Fruit fly (Drosophila melanogaster) whole organism, prepupa: ENCODE results near the gene Sgt.
A peak's percentile ranks its signal among the peaks of the same experiment; 100 is the strongest.

ENCODE experiments used
- Blimp-1 ChIP-seq: fragments of 200-800 bp; sonication (Bioruptor generic); optimal IDR thresholded peaks from 3 replicates; lab custom pipeline; 2017; ENCODE audit warnings: missing biosample characterization, missing genetic modification characterization, mild to moderate bottlenecking, moderate library complexity, missing genetic modification reagents
- CG10631 ChIP-seq: fragments of 200-800 bp; sonication (Bioruptor generic); optimal IDR thresholded peaks from 2 replicates; lab custom pipeline; 2016; ENCODE audit warnings: missing biosample characterization, missing genetic modification characterization
- CG11762 ChIP-seq: fragments of 200-800 bp; sonication (Bioruptor generic); optimal IDR thresholded peaks from 3 replicates; lab custom pipeline; 2016; ENCODE audit warnings: missing biosample characterization, missing genetic modification characterization; ENCODE audit not compliant: insufficient read depth
- CG11902 ChIP-seq: fragments of 200-800 bp; sonication (Bioruptor generic); optimal IDR thresholded peaks from 3 replicates; lab custom pipeline; 2016; ENCODE audit warnings: missing biosample characterization, missing genetic modification characterization
- CG15336 ChIP-seq: fragments of 200-800 bp; sonication (Bioruptor generic); IDR thresholded peaks from 2 replicates; pipeline ENCODE4 v1.3.6; 2022; ENCODE audit warnings: missing biosample characterization, missing genetic modification characterization
- CG1621 ChIP-seq: fragments of 200-800 bp; sonication (Bioruptor generic); optimal IDR thresholded peaks from 3 replicates; lab custom pipeline; 2018; ENCODE audit warnings: missing biosample characterization, mild to moderate bottlenecking, missing genetic modification characterization
- CG16779 ChIP-seq: fragments of 200-800 bp; sonication (Bioruptor generic); optimal IDR thresholded peaks from 3 replicates; lab custom pipeline; 2017; ENCODE audit warnings: missing biosample characterization, mild to moderate bottlenecking, missing genetic modification characterization
- CG31627 ChIP-seq: fragments of 200-800 bp; sonication (Bioruptor generic); optimal IDR thresholded peaks from 3 replicates; lab custom pipeline; 2016; ENCODE audit warnings: missing biosample characterization, missing genetic modification characterization
- CG32006 ChIP-seq: fragments of 200-800 bp; sonication (Bioruptor generic); optimal IDR thresholded peaks from 3 replicates; lab custom pipeline; 2017; ENCODE audit warnings: missing biosample characterization, mild to moderate bottlenecking, missing genetic modification characterization
- CG3919 ChIP-seq: fragments of 200-800 bp; sonication (Bioruptor generic); optimal IDR thresholded peaks from 3 replicates; lab custom pipeline; 2016; ENCODE audit warnings: missing biosample characterization, missing genetic modification characterization
- CG4318 ChIP-seq: fragments of 200-800 bp; sonication (Bioruptor generic); optimal IDR thresholded peaks from 3 replicates; lab custom pipeline; 2017; ENCODE audit warnings: missing biosample characterization, mild to moderate bottlenecking, missing genetic modification characterization
- CG6276 ChIP-seq: fragments of 200-800 bp; sonication (Bioruptor generic); optimal IDR thresholded peaks from 2 replicates; lab custom pipeline; 2017; ENCODE audit warnings: missing biosample characterization, mild to moderate bottlenecking, missing genetic modification characterization
- CG6792 ChIP-seq: fragments of 200-800 bp; sonication (Bioruptor generic); optimal IDR thresholded peaks from 3 replicates; lab custom pipeline; 2016; ENCODE audit warnings: missing biosample characterization, missing genetic modification characterization
- CG6808 ChIP-seq: fragments of 200-800 bp; sonication (Bioruptor generic); optimal IDR thresholded peaks from 3 replicates; lab custom pipeline; 2017; ENCODE audit warnings: missing biosample characterization, missing genetic modification characterization, mild to moderate bottlenecking, moderate library complexity, missing genetic modification reagents
- CG6854 ChIP-seq: fragments of 200-800 bp; sonication (Bioruptor generic); optimal IDR thresholded peaks from 2 replicates; lab custom pipeline; 2017; ENCODE audit warnings: missing biosample characterization, mild to moderate bottlenecking, missing genetic modification characterization
- CG8632 ChIP-seq: fragments of 200-800 bp; sonication (Bioruptor generic); optimal IDR thresholded peaks from 3 replicates; lab custom pipeline; 2016; ENCODE audit warnings: missing biosample characterization, missing genetic modification characterization
- CG9139 ChIP-seq: fragments of 200-800 bp; sonication (Bioruptor generic); optimal IDR thresholded peaks from 3 replicates; lab custom pipeline; 2017; ENCODE audit warnings: missing biosample characterization, mild to moderate bottlenecking, missing genetic modification characterization
- Eip75B ChIP-seq: fragments of 200-800 bp; sonication (Bioruptor generic); optimal IDR thresholded peaks from 3 replicates; lab custom pipeline; 2016; ENCODE audit warnings: missing biosample characterization, missing genetic modification characterization
- Ets21C ChIP-seq: fragments of 200-800 bp; sonication (Bioruptor generic); optimal IDR thresholded peaks from 3 replicates; lab custom pipeline; 2016; ENCODE audit warnings: missing biosample characterization, missing genetic modification characterization
- Ets96B ChIP-seq: fragments of 200-800 bp; optimal IDR thresholded peaks from 2 replicates; lab custom pipeline; 2019; ENCODE audit warnings: missing biosample characterization, mild to moderate bottlenecking, missing genetic modification characterization, moderate library complexity
- Gug ChIP-seq: fragments of 200-800 bp; sonication (Bioruptor generic); IDR thresholded peaks from 2 replicates; pipeline ENCODE4 v1.3.6; 2022; ENCODE audit warnings: missing biosample characterization, missing genetic modification characterization
- Hr4 ChIP-seq: fragments of 200-800 bp; sonication (Bioruptor generic); optimal IDR thresholded peaks from 3 replicates; lab custom pipeline; 2016; ENCODE audit warnings: missing biosample characterization, missing genetic modification characterization
- Lpt ChIP-seq: fragments of 200-800 bp; sonication (Bioruptor generic); optimal IDR thresholded peaks from 3 replicates; lab custom pipeline; 2016; ENCODE audit warnings: missing biosample characterization, missing genetic modification characterization
- Met ChIP-seq: fragments of 200-800 bp; sonication (Bioruptor generic); optimal IDR thresholded peaks from 3 replicates; lab custom pipeline; 2016; ENCODE audit warnings: missing biosample characterization, missing genetic modification characterization
- Sox102F ChIP-seq: fragments of 200-800 bp; sonication (Bioruptor generic); optimal IDR thresholded peaks from 2 replicates; lab custom pipeline; 2016; ENCODE audit warnings: missing biosample characterization, mild to moderate bottlenecking, missing genetic modification characterization
- Sox14 ChIP-seq: fragments of 200-800 bp; sonication (Bioruptor generic); optimal IDR thresholded peaks from 3 replicates; lab custom pipeline; 2016; ENCODE audit warnings: missing biosample characterization, missing genetic modification characterization
- Sox15 ChIP-seq: fragments of 200-800 bp; sonication (Bioruptor generic); optimal IDR thresholded peaks from 3 replicates; lab custom pipeline; 2016; ENCODE audit warnings: missing biosample characterization, missing genetic modification characterization
- achi ChIP-seq: fragments of 200-800 bp; sonication (Bioruptor generic); optimal IDR thresholded peaks from 3 replicates; lab custom pipeline; 2016; ENCODE audit warnings: missing biosample characterization, missing genetic modification characterization
- acj6 ChIP-seq: fragments of 200-800 bp; sonication (Bioruptor generic); optimal IDR thresholded peaks from 3 replicates; lab custom pipeline; 2016; ENCODE audit warnings: missing biosample characterization, missing genetic modification characterization
- cyc ChIP-seq: fragments of 200-800 bp; sonication (Bioruptor generic); optimal IDR thresholded peaks from 3 replicates; lab custom pipeline; 2016; ENCODE audit warnings: missing biosample characterization, missing genetic modification characterization
- dac ChIP-seq: fragments of 200-800 bp; sonication (Bioruptor generic); optimal IDR thresholded peaks from 2 replicates; lab custom pipeline; 2017; ENCODE audit warnings: missing biosample characterization, mild to moderate bottlenecking, missing genetic modification characterization
- dsx ChIP-seq: fragments of 200-800 bp; optimal IDR thresholded peaks from 3 replicates; lab custom pipeline; 2019; ENCODE audit warnings: missing biosample characterization, mild to moderate bottlenecking, missing genetic modification characterization, moderate library complexity; ENCODE audit not compliant: poor library complexity, severe bottlenecking
- eg ChIP-seq: fragments of 200-800 bp; sonication (Bioruptor generic); IDR thresholded peaks from 3 replicates; pipeline ENCODE4 v1.3.6; 2022; ENCODE audit warnings: missing biosample characterization, missing genetic modification characterization
- esn ChIP-seq: fragments of 200-800 bp; sonication (Bioruptor generic); optimal IDR thresholded peaks from 2 replicates; lab custom pipeline; 2016; ENCODE audit warnings: missing biosample characterization, mild to moderate bottlenecking, missing genetic modification characterization, moderate library complexity
- fd85E ChIP-seq: fragments of 200-800 bp; sonication (Bioruptor generic); optimal IDR thresholded peaks from 3 replicates; lab custom pipeline; 2016; ENCODE audit warnings: missing biosample characterization, missing genetic modification characterization
- fkh ChIP-seq: fragments of 200-800 bp; sonication (Bioruptor generic); optimal IDR thresholded peaks from 3 replicates; lab custom pipeline; 2017; ENCODE audit warnings: missing biosample characterization, mild to moderate bottlenecking, missing genetic modification characterization, moderate library complexity
- net ChIP-seq: fragments of 200-800 bp; sonication (Bioruptor generic); optimal IDR thresholded peaks from 3 replicates; lab custom pipeline; 2016; ENCODE audit warnings: missing biosample characterization, missing genetic modification characterization
- pdm3 ChIP-seq: fragments of 200-800 bp; sonication (Bioruptor generic); optimal IDR thresholded peaks from 3 replicates; lab custom pipeline; 2016; ENCODE audit warnings: missing biosample characterization, missing genetic modification characterization
- salr ChIP-seq, 2 experiments: fragments of 200-800 bp; sonication (Bioruptor generic); optimal IDR thresholded peaks; 3 replicates each; lab custom pipeline; 2016 to 2018; ENCODE audit warnings: missing biosample characterization in 2 of 2, missing genetic modification characterization in 2 of 2, mild to moderate bottlenecking in 1 of 2
- spab ChIP-seq: fragments of 200-800 bp; sonication (Bioruptor generic); optimal IDR thresholded peaks from 2 replicates; lab custom pipeline; 2017; ENCODE audit warnings: missing biosample characterization, mild to moderate bottlenecking, missing genetic modification characterization, missing genetic modification reagents
- ss ChIP-seq, 2 experiments: fragments of 200-800 bp; sonication (Bioruptor generic); optimal IDR thresholded peaks; 2 replicates in 1 of 2; 3 replicates in 1 of 2; lab custom pipeline; 2017 to 2018; ENCODE audit warnings: mild to moderate bottlenecking in 2 of 2, missing biosample characterization in 2 of 2, missing genetic modification characterization in 2 of 2, moderate library complexity in 1 of 2
- svp ChIP-seq: fragments of 200-800 bp; sonication (Bioruptor generic); peaks from one replicate; lab custom pipeline; 2016; ENCODE audit warnings: missing biosample characterization, missing genetic modification characterization

Gene Sgt

dm6 chr2L:17449608-17450504 lies 21.5 kb upstream of the Sgt start, which contains the start of gene dl (continued):
- TF ChIP-seq cyc (GFP tag; lab: Kevin White, UChicago) (peak; percentile 37), dac (GFP tag; lab: Kevin White, UChicago) (peak; percentile 68), ss (GFP tag; optimal IDR thresholded peaks at IDR 0.05; lab: Kevin White, UChicago) (peak in 1 of 2 experiments; percentile 58), Sox15 (GFP tag; lab: Kevin White, UChicago) (peak; percentile 20), esn (GFP tag; lab: Kevin White, UChicago) (peak; percentile 36), Met (GFP tag; lab: Kevin White, UChicago) (peak; percentile 51), CG6854 (GFP tag; lab: Kevin White, UChicago) (no peak), CG8632 (GFP tag; lab: Kevin White, UChicago) (peak; percentile 11), Ets96B (tag; lab: Kevin White, UChicago) (peak; percentile 36), dsx (peak; percentile 4)

dm6 chr2L:17450505-17451415 lies 20.6 kb upstream of the Sgt start:
- TF ChIP-seq Blimp-1 (GFP tag; lab: Kevin White, UChicago), result peak; percentile 38
- peak; percentile 3 to 58 for TF ChIP-seq ss (GFP tag; optimal IDR thresholded peaks at IDR 0.05; lab: Kevin White, UChicago)
- TF ChIP-seq svp (GFP tag; lab: Kevin White, UChicago), result peak; percentile 88
- no peak for TF ChIP-seq CG9139 (GFP tag; lab: Kevin White, UChicago)
- peak; percentile 62 for TF ChIP-seq CG16779 (tag; lab: Kevin White, UChicago)
- peak; percentile 80 for TF ChIP-seq CG32006 (GFP tag; lab: Kevin White, UChicago)
- TF ChIP-seq CG10631 (GFP tag; lab: Kevin White, UChicago), result peak; percentile 71
- TF ChIP-seq Eip75B (GFP tag; lab: Kevin White, UChicago), result peak; percentile 78
- peak; percentile 52 for TF ChIP-seq spab (GFP tag; lab: Kevin White, UChicago)
- TF ChIP-seq Sox15 (GFP tag; lab: Kevin White, UChicago), result peak; percentile 53
- peak; percentile 86 for TF ChIP-seq esn (GFP tag; lab: Kevin White, UChicago)
- TF ChIP-seq fkh (GFP tag; lab: Kevin White, UChicago), result peak; percentile 10
- peak; percentile 59 for TF ChIP-seq Ets21C
- TF ChIP-seq CG1621 (tag; lab: Kevin White, UChicago), result peak; percentile 35
- peak; percentile 18 for TF ChIP-seq CG11902
- no peak; the same call in 1 of the 2 replicates for TF ChIP-seq CG15336 (GFP tag; lab: Robert Waterston, UW)
- TF ChIP-seq Sox102F (GFP tag; lab: Kevin White, UChicago), result peak; percentile 67
- TF ChIP-seq eg (GFP tag; lab: Robert Waterston, UW), result no peak; the same call in 2 of the 3 replicates
- peak; percentile 81 for TF ChIP-seq net (GFP tag; lab: Kevin White, UChicago)
- peak; percentile 78 for TF ChIP-seq acj6 (GFP tag; lab: Kevin White, UChicago)
- peak; percentile 23 for TF ChIP-seq CG6854 (GFP tag; lab: Kevin White, UChicago)
- peak; percentile 78 for TF ChIP-seq CG3919
- TF ChIP-seq Gug, result no peak
- TF ChIP-seq CG6808 (GFP tag; lab: Kevin White, UChicago), result peak; percentile 61
- peak; percentile 78 for TF ChIP-seq pdm3 (GFP tag; lab: Kevin White, UChicago)
- peak; percentile 72 for TF ChIP-seq achi (GFP tag; lab: Kevin White, UChicago)
- TF ChIP-seq CG6792, result peak; percentile 77
- TF ChIP-seq fd85E (GFP tag; lab: Kevin White, UChicago), result peak; percentile 28
- TF ChIP-seq Lpt, result peak; percentile 55
- TF ChIP-seq CG31627 (GFP tag; lab: Kevin White, UChicago), result peak; percentile 70
- peak; percentile 74 for TF ChIP-seq CG8632 (GFP tag; lab: Kevin White, UChicago)
- peak; percentile 81 for TF ChIP-seq Met (GFP tag; lab: Kevin White, UChicago)
- TF ChIP-seq CG4318 (GFP tag; lab: Kevin White, UChicago), result peak; percentile 47
- peak; percentile 32 to 72 for TF ChIP-seq salr (GFP tag; optimal IDR thresholded peaks at IDR 0.05; lab: Kevin White, UChicago)
- TF ChIP-seq CG11762, result peak; percentile 62
- TF ChIP-seq CG6276 (GFP tag; lab: Kevin White, UChicago), result peak; percentile 69
- no peak for TF ChIP-seq dsx
- TF ChIP-seq cyc (GFP tag; lab: Kevin White, UChicago), result peak; percentile 65
- peak; percentile 62 for TF ChIP-seq Ets96B (tag; lab: Kevin White, UChicago)
- TF ChIP-seq Hr4 (GFP tag; lab: Kevin White, UChicago), result peak; percentile 77
- TF ChIP-seq dac (GFP tag; lab: Kevin White, UChicago), result no peak
- TF ChIP-seq Sox14 (GFP tag; lab: Kevin White, UChicago), result peak; percentile 76
